Fruit fly (Drosophila melanogaster) Kc167 (cell line): ENCODE data around the gene CG9372.

Experiments used
- Myc ChIP-seq: fragments of >200 bp; optimal IDR thresholded peaks from 2 replicates; lab custom pipeline; 2017; ENCODE audit warnings: missing external identifiers
- h ChIP-seq: fragments of >200 bp; optimal IDR thresholded peaks from 3 replicates; lab custom pipeline; 2018; ENCODE audit warnings: missing external identifiers
- insv ChIP-seq: fragments of >200 bp; optimal IDR thresholded peaks from 3 replicates; lab custom pipeline; 2018; ENCODE audit warnings: missing external identifiers
- psq ChIP-seq: fragments of >200 bp; optimal IDR thresholded peaks from 2 replicates; lab custom pipeline; 2017; ENCODE audit warnings: missing external identifiers

DNA sequence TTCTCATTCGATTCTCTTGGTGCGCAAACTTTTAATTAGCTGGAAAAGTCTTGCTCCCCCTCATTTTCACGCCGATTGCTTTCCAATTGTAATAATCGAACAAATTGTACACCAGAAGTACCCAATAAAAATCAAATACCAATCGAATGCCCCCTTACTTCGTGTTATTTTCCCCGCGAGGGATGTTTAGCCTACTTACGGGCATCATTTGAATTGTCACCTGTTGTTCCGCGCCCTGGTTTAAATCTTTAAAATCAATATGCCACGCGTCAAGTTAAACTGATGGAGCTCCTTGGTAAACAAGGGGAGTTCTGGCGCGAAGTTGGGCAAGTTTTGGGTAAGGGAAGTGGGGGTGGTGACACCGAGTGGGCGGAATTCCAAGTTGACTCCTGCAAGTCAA, 40.3 kb downstream of the CG9372 start:
- TF ChIP-seq Myc (lab: Kevin White, UChicago), result no peak
- no peak for TF ChIP-seq h
- TF ChIP-seq psq (lab: Kevin White, UChicago), result no peak
- TF ChIP-seq insv (lab: Kevin White, UChicago), result no peak
